Worm (Caenorhabditis elegans) whole organism, mixed stage, embryonic: ENCODE data around the gene R148.5.

Source experiments
- M03D4.4 ChIP-seq: sonication (generic microtip); optimal IDR thresholded peaks from 2 replicates; lab custom pipeline; 2017; ENCODE audit warnings: mild to moderate bottlenecking, missing genetic modification characterization, missing compliant biosample characterization
- bed-3 ChIP-seq: fragments of 200-800 bp; sonication (Bioruptor generic); optimal IDR thresholded peaks from 3 replicates; lab custom pipeline; 2018; ENCODE audit warnings: mild to moderate bottlenecking, missing genetic modification characterization, moderate library complexity, missing compliant biosample characterization
- blmp-1 ChIP-seq: fragments of 150-350 bp; optimal IDR thresholded peaks from 2 replicates; lab custom pipeline; 2014; ENCODE audit warnings: missing biosample characterization, missing genetic modification characterization
- ceh-43 ChIP-seq: fragments of 200-800 bp; sonication (Bioruptor generic); optimal IDR thresholded peaks from 2 replicates; lab custom pipeline; 2018; ENCODE audit warnings: mild to moderate bottlenecking, missing genetic modification characterization, moderate library complexity, missing compliant biosample characterization
- ceh-83 ChIP-seq: fragments of 200-800 bp; sonication (Bioruptor generic); optimal IDR thresholded peaks from 2 replicates; lab custom pipeline; 2018; ENCODE audit warnings: mild to moderate bottlenecking, missing genetic modification characterization, missing compliant biosample characterization
- ces-1 ChIP-seq: fragments of 150-350 bp; optimal IDR thresholded peaks from 2 replicates; lab custom pipeline; 2014; ENCODE audit warnings: missing biosample characterization, missing genetic modification reagents, missing genetic modification characterization
- cnd-1 ChIP-seq: fragments of 200-800 bp; sonication (Bioruptor generic); optimal IDR thresholded peaks from 2 replicates; lab custom pipeline; 2018; ENCODE audit warnings: mild to moderate bottlenecking, missing genetic modification characterization, missing compliant biosample characterization
- drap-1 ChIP-seq: fragments of 200-800 bp; sonication (Bioruptor generic); optimal IDR thresholded peaks from 3 replicates; lab custom pipeline; 2018; ENCODE audit warnings: mild to moderate bottlenecking, missing genetic modification characterization, missing compliant biosample characterization
- elt-1 ChIP-seq: sonication (generic microtip); optimal IDR thresholded peaks from 2 replicates; lab custom pipeline; 2017; ENCODE audit warnings: missing genetic modification characterization, mild to moderate bottlenecking, missing compliant biosample characterization, antibody characterized with exemption, moderate library complexity, borderline replicate concordance; ENCODE audit not compliant: insufficient read depth
- elt-3 ChIP-seq: fragments of 150-350 bp; optimal IDR thresholded peaks from 2 replicates; lab custom pipeline; 2014; ENCODE audit warnings: missing biosample characterization, missing genetic modification characterization
- flh-1 ChIP-seq: fragments of 200-800 bp; sonication (Bioruptor generic); optimal IDR thresholded peaks from 2 replicates; lab custom pipeline; 2018; ENCODE audit warnings: mild to moderate bottlenecking, missing genetic modification characterization, moderate library complexity, missing compliant biosample characterization
- ham-2 ChIP-seq: fragments of 200-800 bp; sonication (Bioruptor generic); optimal IDR thresholded peaks from 2 replicates; lab custom pipeline; 2018; ENCODE audit warnings: mild to moderate bottlenecking, missing genetic modification characterization, missing compliant biosample characterization
- hlh-1 ChIP-seq: fragments of 150-350 bp; optimal IDR thresholded peaks from 2 replicates; lab custom pipeline; 2014; ENCODE audit warnings: missing biosample characterization, missing genetic modification reagents, missing genetic modification characterization
- lsy-2 ChIP-seq: fragments of 150-350 bp; optimal IDR thresholded peaks from 2 replicates; lab custom pipeline; 2014; ENCODE audit warnings: missing biosample characterization, missing genetic modification characterization
- mab-5 ChIP-seq: fragments of 150-350 bp; optimal IDR thresholded peaks from 2 replicates; lab custom pipeline; 2014; ENCODE audit warnings: missing biosample characterization, missing genetic modification characterization
- mep-1 ChIP-seq: fragments of 150-350 bp; optimal IDR thresholded peaks from 2 replicates; lab custom pipeline; 2017; ENCODE audit warnings: missing biosample characterization, missing genetic modification reagents, missing genetic modification characterization, inconsistent platforms
- nhr-12 ChIP-seq: fragments of 150-350 bp; optimal IDR thresholded peaks from 2 replicates; lab custom pipeline; 2014; ENCODE audit warnings: missing biosample characterization, missing genetic modification characterization
- nhr-237 ChIP-seq: fragments of 150-350 bp; optimal IDR thresholded peaks from 2 replicates; lab custom pipeline; 2014; ENCODE audit warnings: missing biosample characterization, missing genetic modification characterization
- nhr-28 ChIP-seq: fragments of 150-350 bp; optimal IDR thresholded peaks from 2 replicates; lab custom pipeline; 2014; ENCODE audit warnings: missing biosample characterization, missing genetic modification characterization
- nhr-76 ChIP-seq: sonication (generic microtip); optimal IDR thresholded peaks from 2 replicates; lab custom pipeline; 2017; ENCODE audit warnings: missing biosample characterization, missing genetic modification characterization
- pha-4 ChIP-seq: fragments of 150-350 bp; optimal IDR thresholded peaks from 2 replicates; lab custom pipeline; 2018; ENCODE audit warnings: missing biosample characterization, missing genetic modification reagents, missing genetic modification characterization
- sem-2 ChIP-seq: fragments of 200-800 bp; sonication (Bioruptor generic); optimal IDR thresholded peaks from 2 replicates; lab custom pipeline; 2018; ENCODE audit warnings: mild to moderate bottlenecking, missing genetic modification characterization, missing compliant biosample characterization
- snpc-4 ChIP-seq: fragments of 150-350 bp; optimal IDR thresholded peaks from 2 replicates; lab custom pipeline; 2014; ENCODE audit warnings: missing biosample characterization, missing genetic modification characterization
- sptf-1 ChIP-seq: sonication (generic microtip); optimal IDR thresholded peaks from 2 replicates; lab custom pipeline; 2017; ENCODE audit warnings: mild to moderate bottlenecking, missing genetic modification characterization, moderate library complexity, missing compliant biosample characterization
- tbx-8 ChIP-seq: fragments of 200-800 bp; sonication (Bioruptor generic); optimal IDR thresholded peaks from 2 replicates; lab custom pipeline; 2018; ENCODE audit warnings: mild to moderate bottlenecking, missing genetic modification characterization, moderate library complexity, missing compliant biosample characterization
- unc-120 ChIP-seq: sonication (generic microtip); optimal IDR thresholded peaks from 2 replicates; lab custom pipeline; 2017; ENCODE audit warnings: missing genetic modification characterization, missing compliant biosample characterization; ENCODE audit not compliant: poor library complexity, severe bottlenecking
- unc-39 ChIP-seq: fragments of 150-350 bp; optimal IDR thresholded peaks from 2 replicates; lab custom pipeline; 2014; ENCODE audit warnings: missing biosample characterization, missing genetic modification characterization
- unc-62 ChIP-seq: fragments of 150-350 bp; optimal IDR thresholded peaks from 2 replicates; lab custom pipeline; 2014; ENCODE audit warnings: missing biosample characterization, missing genetic modification reagents, missing genetic modification characterization
- ztf-11 ChIP-seq: fragments of 150-350 bp; optimal IDR thresholded peaks from 2 replicates; lab custom pipeline; 2014; ENCODE audit warnings: missing biosample characterization, missing genetic modification characterization

R148.5 gene

ce11 chrIII:3191195-3191594, 25.8 kb downstream of the R148.5 start, which contains the start of gene R148.8:
Gene R148.8 (plus strand): TSS chrIII:3191495.
- no peak for TF ChIP-seq sptf-1 (tag; lab: Kevin White, UChicago)

- TF ChIP-seq sptf-1 (tag; lab: Kevin White, UChicago) (no peak), hlh-1 (tag; lab: Kevin White, UChicago) (no peak), tbx-8 (GFP tag; lab: Kevin White, UChicago) (no peak), blmp-1 (tag; lab: Kevin White, UChicago) (no peak), ces-1 (GFP tag; lab: Kevin White, UChicago) (no peak), ceh-43 (no peak), sem-2 (GFP tag; lab: Kevin White, UChicago) (no peak), unc-62 (GFP tag; lab: Kevin White, UChicago) (no peak), ham-2 (no peak), bed-3 (GFP tag; lab: Kevin White, UChicago) (no peak), nhr-12 (tag; lab: Kevin White, UChicago) (no peak), nhr-76 (no peak), elt-3 (tag; lab: Kevin White, UChicago) (no peak), mab-5 (tag; lab: Kevin White, UChicago) (no peak), snpc-4 (no peak), flh-1 (GFP tag; lab: Kevin White, UChicago) (no peak)
Observed at ce11 chrIII:3191729-3192128, 26.3 kb downstream of the R148.5 start.

- TF ChIP-seq elt-3 (tag; lab: Kevin White, UChicago) = no peak
- no peak for TF ChIP-seq nhr-28 (tag; lab: Kevin White, UChicago)
- no peak for TF ChIP-seq flh-1 (GFP tag; lab: Kevin White, UChicago)
- no peak for TF ChIP-seq bed-3 (GFP tag; lab: Kevin White, UChicago)
- TF ChIP-seq drap-1 (GFP tag; lab: Kevin White, UChicago) = no peak
Observed at ce11 chrIII:3197904-3198303, 32.5 kb downstream of the R148.5 start.

- TF ChIP-seq hlh-1 (tag; lab: Kevin White, UChicago) (no peak), pha-4 (tag; lab: Kevin White, UChicago) (no peak), flh-1 (GFP tag; lab: Kevin White, UChicago) (no peak), ztf-11 (tag; lab: Kevin White, UChicago) (no peak), lsy-2 (tag; lab: Kevin White, UChicago) (no peak), nhr-28 (tag; lab: Kevin White, UChicago) (no peak)
Observed at ce11 chrIII:3198307-3198706, 32.9 kb downstream of the R148.5 start, which contains the start of gene R148.7. Gene R148.7 (minus strand): TSS chrIII:3198407.

- TF ChIP-seq nhr-28 (tag; lab: Kevin White, UChicago) = no peak
- TF ChIP-seq ces-1 (GFP tag; lab: Kevin White, UChicago) = no peak
- no peak for TF ChIP-seq ceh-83 (GFP tag; lab: Kevin White, UChicago)
- no peak for TF ChIP-seq mab-5 (tag; lab: Kevin White, UChicago)
- TF ChIP-seq nhr-12 (tag; lab: Kevin White, UChicago) = no peak
- TF ChIP-seq unc-120 (tag; lab: Kevin White, UChicago) = no peak
- TF ChIP-seq mep-1 (tag; lab: Kevin White, UChicago) = no peak
- TF ChIP-seq cnd-1 (tag; lab: Kevin White, UChicago) = no peak
- no peak for TF ChIP-seq unc-39 (tag; lab: Kevin White, UChicago)
- TF ChIP-seq blmp-1 (tag; lab: Kevin White, UChicago) = no peak
- TF ChIP-seq M03D4.4 (tag; lab: Kevin White, UChicago) = no peak
- no peak for TF ChIP-seq elt-3 (tag; lab: Kevin White, UChicago)
- no peak for TF ChIP-seq nhr-237
- TF ChIP-seq tbx-8 (GFP tag; lab: Kevin White, UChicago) = no peak
- no peak for TF ChIP-seq ceh-43
- TF ChIP-seq bed-3 (GFP tag; lab: Kevin White, UChicago) = no peak
- no peak for TF ChIP-seq elt-1 (tag; lab: Kevin White, UChicago)
- no peak for TF ChIP-seq pha-4 (tag; lab: Kevin White, UChicago)
- no peak for TF ChIP-seq sptf-1 (tag; lab: Kevin White, UChicago)
Observed at ce11 chrIII:3199416-3199815, 34.0 kb downstream of the R148.5 start, which contains the start of gene heh-1. Gene heh-1 (minus strand): TSS chrIII:3199516.
